Worm (Caenorhabditis elegans): ENCODE measurements around the gene gei-13.

gei-13 gene

ce11 chrIII:9664484-9665221 is 27.7 kb upstream of the gei-13 start:
- TF ChIP-seq nhr-71 (tag; optimal IDR thresholded peaks at IDR 0.05) (peak; percentile 68), tlp-1 (tag; optimal IDR thresholded peaks at IDR 0.05) (no peak), lin-14 (GFP tag; optimal IDR thresholded peaks at IDR 0.05) (peak; percentile 86), nhr-19 (GFP tag; conservative IDR thresholded peaks at IDR 0.05) (peak; percentile 48; the same call in 1 of the 2 replicates), sox-4 (tag; optimal IDR thresholded peaks at IDR 0.05) (no peak), ceh-82 (tag; optimal IDR thresholded peaks at IDR 0.05) (peak in 1 of 3 experiments; percentile 15), nhr-20 (tag; optimal IDR thresholded peaks at IDR 0.05) (peak; percentile 49), dsc-1 (tag; optimal IDR thresholded peaks at IDR 0.05) (peak; percentile 56), rnt-1 (tag; optimal IDR thresholded peaks at IDR 0.05) (peak; percentile 42), elt-3 (tag; optimal IDR thresholded peaks at IDR 0.05) (peak in 1 of 6 experiments; percentile 10), ces-1 (GFP tag; optimal IDR thresholded peaks at IDR 0.05) (peak; percentile 20), nhr-28 (tag; optimal IDR thresholded peaks at IDR 0.05) (no peak), irx-1 (tag; optimal IDR thresholded peaks at IDR 0.05) (no peak), fkh-10 (GFP tag; optimal IDR thresholded peaks at IDR 0.05) (peak; percentile 93)

DNA sequence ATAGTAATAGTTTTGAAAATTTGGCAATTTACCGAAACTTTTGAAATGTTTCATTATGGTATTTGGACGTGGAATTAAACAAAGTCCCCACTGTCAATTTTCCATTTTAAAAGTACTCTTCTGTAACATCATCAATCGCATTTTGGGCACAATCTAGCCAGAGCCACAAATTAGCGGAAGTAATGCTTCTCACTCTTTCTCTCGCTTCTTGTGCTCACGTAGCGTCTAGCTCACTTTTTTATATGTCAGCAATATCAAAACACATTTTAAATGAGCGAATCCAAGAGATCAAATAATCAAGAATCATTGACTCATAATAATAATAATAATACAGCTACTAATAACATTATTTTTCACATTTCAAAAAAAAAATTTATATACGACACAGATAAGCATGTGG is 27.0 kb upstream of the gei-13 start:
- TF ChIP-seq jun-1 (tag; optimal IDR thresholded peaks at IDR 0.05) (peak; percentile 6), nhr-71 (tag; optimal IDR thresholded peaks at IDR 0.05) (peak; percentile 51), lin-14 (GFP tag; optimal IDR thresholded peaks at IDR 0.05) (peak; percentile 4), egl-13 (tag; optimal IDR thresholded peaks at IDR 0.05) (peak; percentile 15), ceh-90 (tag; optimal IDR thresholded peaks at IDR 0.05) (no peak), hlh-17 (GFP tag; optimal IDR thresholded peaks at IDR 0.05; ENCODE audit: borderline replicate concordance) (no peak), skn-1 (tag; optimal IDR thresholded peaks at IDR 0.05) (no peak), ceh-8 (GFP tag; optimal IDR thresholded peaks at IDR 0.05) (peak; percentile 12), fkh-8 (tag; optimal IDR thresholded peaks at IDR 0.05) (peak; percentile 72), ets-5 (GFP tag; IDR thresholded peaks at IDR 0.05) (no peak), lir-3 (tag; optimal IDR thresholded peaks at IDR 0.05; ENCODE audit: poor library complexity) (no peak)

DNA sequence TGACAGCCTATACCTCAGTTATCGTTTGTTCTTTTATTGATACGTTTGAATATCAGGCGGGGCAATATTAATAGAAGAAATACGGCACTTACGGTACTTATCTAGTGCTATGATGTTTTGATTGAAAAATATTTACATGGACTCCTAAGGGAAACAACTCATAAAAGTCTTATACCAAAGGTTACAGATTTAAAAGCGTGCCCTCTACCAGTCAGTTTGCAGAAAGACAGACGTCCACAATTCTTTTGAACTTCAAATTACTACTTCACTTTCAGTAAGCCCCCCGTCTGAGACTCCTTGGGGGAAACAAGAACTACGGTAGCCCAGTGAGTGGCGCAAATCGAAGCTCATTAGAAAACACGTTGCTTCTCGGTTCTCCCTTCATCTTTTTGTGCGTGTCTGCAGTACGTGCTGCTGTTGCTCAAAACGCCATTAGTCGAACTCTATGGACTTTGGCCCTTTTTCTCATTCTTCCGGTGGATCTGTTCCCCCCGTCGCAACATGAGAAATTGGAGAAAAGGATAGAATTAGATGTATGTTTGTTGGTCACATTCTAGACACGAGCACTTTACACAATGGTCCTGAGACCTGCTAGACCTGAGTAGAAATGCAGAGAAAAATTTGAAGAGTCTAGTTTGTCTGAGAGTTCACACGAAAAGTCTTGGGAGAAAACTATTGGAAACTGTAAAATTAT is 25.5 kb upstream of the gei-13 start:
- peak; percentile 62 for TF ChIP-seq rnt-1 (tag; optimal IDR thresholded peaks at IDR 0.05)
- TF ChIP-seq lin-14 (GFP tag; optimal IDR thresholded peaks at IDR 0.05), result peak; percentile 68
- TF ChIP-seq nhr-85 (tag), result peak; percentile 48
- TF ChIP-seq nhr-77 (tag; optimal IDR thresholded peaks at IDR 0.05), result no peak
- no peak for TF ChIP-seq Y116A8C.19 (tag; optimal IDR thresholded peaks at IDR 0.05; ENCODE audit: borderline replicate concordance)
- no peak for TF ChIP-seq vab-15 (tag; optimal IDR thresholded peaks at IDR 0.05)
- peak; percentile 40 for TF ChIP-seq nhr-19 (GFP tag; conservative IDR thresholded peaks at IDR 0.05)
- TF ChIP-seq nhr-71 (tag; optimal IDR thresholded peaks at IDR 0.05), result peak; percentile 54
- peak; percentile 1 for TF ChIP-seq mep-1 (tag; optimal IDR thresholded peaks at IDR 0.05)
- peak; percentile 70 for TF ChIP-seq nhr-20 (tag; optimal IDR thresholded peaks at IDR 0.05)

DNA sequence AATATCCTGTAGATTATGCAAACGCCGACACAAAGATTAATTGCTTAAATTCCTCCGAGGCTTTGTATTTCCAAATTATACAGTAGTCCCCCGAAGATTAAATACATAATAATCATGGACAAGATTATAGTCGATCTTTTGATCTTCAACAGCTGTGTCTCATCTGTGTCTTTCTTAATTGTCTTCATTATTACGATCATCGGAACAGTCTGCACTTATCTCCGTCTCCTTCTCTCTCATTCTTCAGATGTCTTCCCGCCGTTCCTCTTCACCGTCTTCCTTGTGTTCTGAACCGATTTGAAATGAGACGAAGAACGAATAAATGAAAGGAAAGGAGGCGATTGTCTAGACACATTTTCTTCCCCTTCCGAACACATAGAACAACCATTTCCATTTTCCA is 24.2 kb upstream of the gei-13 start:
- TF ChIP-seq nhr-85 (tag) (peak; percentile 39), ceh-82 (tag; optimal IDR thresholded peaks at IDR 0.05) (no peak), aha-1 (tag; optimal IDR thresholded peaks at IDR 0.05) (no peak), nhr-19 (GFP tag; conservative IDR thresholded peaks at IDR 0.05) (peak; percentile 56), nhr-20 (tag; optimal IDR thresholded peaks at IDR 0.05) (peak; percentile 24), ceh-63 (GFP tag; optimal IDR thresholded peaks at IDR 0.05) (no peak), efl-1 (optimal IDR thresholded peaks at IDR 0.05) (no peak), efl-1 (GFP tag; optimal IDR thresholded peaks at IDR 0.05 in 1 of 2) (peak in 1 of 2 experiments; percentile 38), ama-1 (optimal IDR thresholded peaks at IDR 0.05) (no peak), ceh-88 (GFP tag; IDR thresholded peaks at IDR 0.05) (no peak), elt-2 (tag; optimal IDR thresholded peaks at IDR 0.05) (no peak), efl-3 (GFP tag; optimal IDR thresholded peaks at IDR 0.05) (no peak), isw-1 (GFP tag; IDR thresholded peaks at IDR 0.05) (no peak), nhr-47 (tag; optimal IDR thresholded peaks at IDR 0.05) (no peak), nhr-77 (tag; optimal IDR thresholded peaks at IDR 0.05) (no peak), C34B4.2 (tag; optimal IDR thresholded peaks at IDR 0.05) (no peak), mdl-1 (tag; optimal IDR thresholded peaks at IDR 0.05) (no peak), nhr-84 (tag; optimal IDR thresholded peaks at IDR 0.05) (no peak), zag-1 (tag; optimal IDR thresholded peaks at IDR 0.05) (no peak), lin-14 (GFP tag; optimal IDR thresholded peaks at IDR 0.05) (peak; percentile 30), lsy-2 (tag; optimal IDR thresholded peaks at IDR 0.05) (no peak), dsc-1 (tag; optimal IDR thresholded peaks at IDR 0.05) (peak; percentile 28), unc-62 (GFP tag; optimal IDR thresholded peaks at IDR 0.05) (no peak)
